Worm (Caenorhabditis elegans) whole organism, late embryonic: ENCODE measurements around the gene C29A12.6.
A peak's percentile ranks its signal among the peaks of the same experiment; 100 is the strongest.

Experiments
- C38D4.7 ChIP-seq: fragments of 200-800 bp; sonication (Bioruptor generic); optimal IDR thresholded peaks from 2 replicates; lab custom pipeline; 2018; ENCODE audit warnings: mild to moderate bottlenecking, missing genetic modification characterization, moderate library complexity, missing compliant biosample characterization
- F13H6.1 ChIP-seq: sonication (generic microtip); optimal IDR thresholded peaks from 2 replicates; lab custom pipeline; 2016; ENCODE audit warnings: missing genetic modification characterization, missing compliant biosample characterization
- K02D7.2 ChIP-seq: sonication (generic microtip); optimal IDR thresholded peaks from 2 replicates; lab custom pipeline; 2017; ENCODE audit warnings: mild to moderate bottlenecking, missing genetic modification characterization, missing compliant biosample characterization
- K09A11.1 ChIP-seq: sonication (generic microtip); optimal IDR thresholded peaks from 2 replicates; lab custom pipeline; 2017; ENCODE audit warnings: antibody characterized with exemption, mild to moderate bottlenecking, missing genetic modification characterization, missing compliant biosample characterization; ENCODE audit not compliant: insufficient read depth
- Y22D7AL.16 ChIP-seq: sonication (generic microtip); optimal IDR thresholded peaks from 2 replicates; lab custom pipeline; 2016; ENCODE audit warnings: missing genetic modification characterization, missing compliant biosample characterization
- ahr-1 ChIP-seq: sonication (generic microtip); optimal IDR thresholded peaks from 2 replicates; lab custom pipeline; 2016; ENCODE audit warnings: missing genetic modification characterization, missing compliant biosample characterization
- ceh-14 ChIP-seq: sonication (generic microtip); optimal IDR thresholded peaks from 2 replicates; lab custom pipeline; 2016; ENCODE audit warnings: missing genotype, missing genetic modification characterization, missing compliant biosample characterization
- ceh-31 ChIP-seq: sonication (generic microtip); optimal IDR thresholded peaks from 2 replicates; lab custom pipeline; 2016; ENCODE audit warnings: missing genetic modification characterization, missing compliant biosample characterization
- dmd-4 ChIP-seq: sonication (generic microtip); optimal IDR thresholded peaks from 2 replicates; lab custom pipeline; 2016; ENCODE audit warnings: borderline replicate concordance, missing genetic modification characterization, missing compliant biosample characterization
- elt-2 ChIP-seq: sonication (generic microtip); optimal IDR thresholded peaks from 2 replicates; lab custom pipeline; 2016; ENCODE audit warnings: missing genetic modification reagents, missing genetic modification characterization, missing compliant biosample characterization
- elt-4 ChIP-seq: sonication (generic microtip); optimal IDR thresholded peaks from 2 replicates; lab custom pipeline; 2016; ENCODE audit warnings: missing genetic modification characterization, missing compliant biosample characterization
- ets-4 ChIP-seq: sonication (generic microtip); optimal IDR thresholded peaks from 2 replicates; lab custom pipeline; 2016; ENCODE audit warnings: missing genetic modification characterization, missing compliant biosample characterization
- hlh-15 ChIP-seq: sonication (generic microtip); optimal IDR thresholded peaks from 2 replicates; lab custom pipeline; 2016; ENCODE audit warnings: missing genetic modification characterization, missing compliant biosample characterization
- hlh-6 ChIP-seq: sonication (generic microtip); optimal IDR thresholded peaks from 2 replicates; lab custom pipeline; 2016; ENCODE audit warnings: missing genotype, missing genetic modification characterization, missing compliant biosample characterization
- hlh-8 ChIP-seq: sonication (generic microtip); optimal IDR thresholded peaks from 2 replicates; lab custom pipeline; 2016; ENCODE audit warnings: missing genotype, missing genetic modification characterization, missing compliant biosample characterization
- lin-11 ChIP-seq: fragments of 200-800 bp; sonication (Bioruptor generic); optimal IDR thresholded peaks from 2 replicates; lab custom pipeline; 2018; ENCODE audit warnings: mild to moderate bottlenecking, missing genetic modification characterization, missing compliant biosample characterization
- nfya-1 ChIP-seq: sonication (generic microtip); optimal IDR thresholded peaks from 2 replicates; lab custom pipeline; 2017; ENCODE audit warnings: missing genetic modification characterization, mild to moderate bottlenecking, missing compliant biosample characterization, antibody characterized with exemption, moderate library complexity
- nhr-232 ChIP-seq: sonication (generic microtip); optimal IDR thresholded peaks from 2 replicates; lab custom pipeline; 2016; ENCODE audit warnings: missing genetic modification characterization, missing compliant biosample characterization
- odd-2 ChIP-seq: sonication (generic microtip); optimal IDR thresholded peaks from 2 replicates; lab custom pipeline; 2017; ENCODE audit warnings: antibody characterized with exemption, mild to moderate bottlenecking, missing genetic modification characterization, missing compliant biosample characterization
- pqm-1 ChIP-seq: sonication (generic microtip); optimal IDR thresholded peaks from 2 replicates; lab custom pipeline; 2016; ENCODE audit warnings: missing genetic modification characterization, missing compliant biosample characterization
- pros-1 ChIP-seq: fragments of 150-350 bp; optimal IDR thresholded peaks from 2 replicates; lab custom pipeline; 2014; ENCODE audit warnings: missing biosample characterization, missing genetic modification reagents, missing genetic modification characterization
- ref-2 ChIP-seq: sonication (generic microtip); optimal IDR thresholded peaks from 2 replicates; lab custom pipeline; 2016; ENCODE audit warnings: missing genetic modification characterization, missing compliant biosample characterization
- rnt-1 ChIP-seq: sonication (generic microtip); optimal IDR thresholded peaks from 2 replicates; lab custom pipeline; 2016; ENCODE audit warnings: missing genetic modification characterization, missing compliant biosample characterization
- sox-4 ChIP-seq: sonication (generic microtip); optimal IDR thresholded peaks from 2 replicates; lab custom pipeline; 2017; ENCODE audit warnings: mild to moderate bottlenecking, missing genetic modification characterization, inconsistent platforms, missing compliant biosample characterization
- tbx-7 ChIP-seq: sonication (generic microtip); optimal IDR thresholded peaks from 2 replicates; lab custom pipeline; 2016; ENCODE audit warnings: missing genotype, missing genetic modification characterization, missing compliant biosample characterization
- unc-3 ChIP-seq, 2 experiments: fragments of 200-800 bp in 1 of 2; sonication (Bioruptor generic) in 1 of 2; sonication (generic microtip) in 1 of 2; conservative IDR thresholded peaks in 1 of 2; optimal IDR thresholded peaks in 1 of 2; 2 replicates each; pipeline versions ENCODE4 v1.3.6 to Lab custom; 2016 to 2022; ENCODE audit warnings: missing compliant biosample characterization in 2 of 2, missing genetic modification characterization in 2 of 2, missing genetic modification reagents in 1 of 2
- unc-42 ChIP-seq: sonication (generic microtip); optimal IDR thresholded peaks from 2 replicates; lab custom pipeline; 2016; ENCODE audit warnings: missing genotype, missing genetic modification characterization, missing compliant biosample characterization
- zip-5 ChIP-seq: sonication (generic microtip); optimal IDR thresholded peaks from 2 replicates; lab custom pipeline; 2016; ENCODE audit warnings: missing genetic modification characterization, missing compliant biosample characterization
- ztf-16 ChIP-seq: sonication (generic microtip); optimal IDR thresholded peaks from 2 replicates; lab custom pipeline; 2017; ENCODE audit warnings: missing genetic modification characterization, missing compliant biosample characterization

The C29A12.6 gene

DNA sequence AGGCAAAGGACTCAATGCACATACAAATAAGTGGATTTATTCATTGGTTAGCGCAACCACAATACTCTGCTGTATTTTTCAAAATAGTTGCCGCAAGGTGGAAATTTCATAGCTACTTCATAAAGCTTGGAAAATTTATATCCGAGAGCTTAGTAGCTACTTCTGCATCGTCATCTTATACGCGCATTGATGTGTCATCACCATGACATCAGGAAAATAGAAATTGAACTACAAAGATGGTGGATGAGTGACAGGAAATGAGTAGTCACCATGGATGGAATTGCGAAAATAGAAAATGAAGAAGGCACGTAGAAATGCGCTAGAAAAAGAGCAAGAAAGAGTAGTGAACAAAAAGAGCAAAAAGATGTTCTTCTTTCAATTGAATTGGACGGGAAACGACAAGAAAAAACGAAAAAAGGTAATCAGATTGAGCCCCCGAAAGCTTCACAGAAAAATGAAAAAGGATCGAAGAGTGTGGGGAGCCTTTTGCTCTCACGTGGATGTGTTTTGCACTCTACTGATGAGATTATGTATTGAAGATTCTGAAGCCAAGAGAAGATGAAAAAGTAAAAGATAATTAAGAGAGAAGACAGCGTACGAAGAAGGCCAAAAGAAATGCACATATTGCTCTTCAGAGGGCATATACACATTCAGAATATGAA is 28.1 kb downstream of the C29A12.6 start:
- TF ChIP-seq zip-5 (tag; lab: Kevin White, UChicago), result no peak
- peak; percentile 90 for TF ChIP-seq unc-42 (tag; lab: Kevin White, UChicago)

DNA sequence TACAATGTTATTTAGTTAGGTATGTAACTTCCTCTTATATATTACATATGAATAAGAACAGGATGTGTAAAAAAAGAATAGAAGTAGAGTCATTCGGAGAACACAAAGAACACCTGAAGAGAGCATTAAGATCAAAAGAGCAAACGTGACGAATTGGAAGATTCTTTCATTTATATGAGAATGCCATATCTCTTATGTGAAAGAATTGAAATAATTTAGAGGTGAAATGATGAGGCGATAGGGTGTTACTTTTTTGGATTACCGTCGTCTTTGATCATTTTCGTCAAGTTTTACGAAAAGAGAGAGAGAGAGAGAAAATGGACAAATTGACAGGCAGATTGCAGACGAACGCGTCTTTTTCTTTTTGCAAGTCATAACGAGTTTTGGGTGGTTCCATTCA is 29.5 kb downstream of the C29A12.6 start:
- TF ChIP-seq odd-2 (no peak), tbx-7 (tag; lab: Kevin White, UChicago) (no peak), ref-2 (tag; lab: Kevin White, UChicago) (no peak), ceh-14 (tag; lab: Kevin White, UChicago) (no peak), hlh-8 (tag; lab: Kevin White, UChicago) (no peak), dmd-4 (tag; lab: Kevin White, UChicago) (no peak), elt-4 (no peak), K02D7.2 (tag; lab: Kevin White, UChicago) (no peak), unc-3 (GFP tag; conservative IDR thresholded peaks at IDR 0.05; lab: Robert Waterston, UW) (no peak), unc-3 (tag; optimal IDR thresholded peaks at IDR 0.05; lab: Kevin White, UChicago) (no peak), nhr-232 (tag; lab: Kevin White, UChicago) (no peak)

- no peak for TF ChIP-seq unc-42 (tag; lab: Kevin White, UChicago)
- peak; percentile 76 for TF ChIP-seq elt-2 (tag; lab: Kevin White, UChicago)
- TF ChIP-seq rnt-1 (tag; lab: Kevin White, UChicago), result no peak
- TF ChIP-seq ztf-16 (tag; lab: Kevin White, UChicago), result no peak
- TF ChIP-seq nhr-232 (tag; lab: Kevin White, UChicago), result no peak
Measured at ce11 chrV:10877808-10878600, 31.0 kb downstream of the C29A12.6 start.

ce11 chrV:10880138-10880882 is 33.3 kb downstream of the C29A12.6 start, which contains the start of gene F32D8.1:
Gene F32D8.1 (plus strand): TSS chrV:10880832.
- TF ChIP-seq F13H6.1 (tag; lab: Kevin White, UChicago) (no peak), unc-42 (tag; lab: Kevin White, UChicago) (peak; percentile 85), ceh-31 (tag; lab: Kevin White, UChicago) (peak; percentile 26)

DNA sequence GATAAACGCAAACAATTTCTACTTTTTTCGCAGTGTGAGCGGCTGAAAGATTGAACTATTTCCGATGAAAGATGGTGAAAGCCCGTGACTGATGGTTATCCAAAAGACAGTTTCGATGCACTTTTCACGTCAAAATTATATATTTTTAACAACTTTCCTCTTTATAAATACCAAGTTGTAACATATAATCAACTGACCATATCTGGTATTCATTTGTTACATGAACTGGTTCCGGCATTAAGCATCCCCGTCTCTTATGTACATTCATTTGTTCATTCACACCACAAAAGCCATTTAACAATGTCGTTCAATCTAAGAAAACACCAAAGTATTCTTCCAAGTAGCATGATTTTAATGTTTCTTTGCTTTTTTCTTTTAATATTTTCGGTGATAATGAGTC is 36.5 kb downstream of the C29A12.6 start, which contains the start of gene F32D8.2:
Gene F32D8.2, plus strand, starts transcription at position 301 of the 400 bp plus-strand sequence.
- TF ChIP-seq odd-2 (no peak), ceh-31 (tag; lab: Kevin White, UChicago) (no peak), C38D4.7 (GFP tag; lab: Kevin White, UChicago) (no peak), pqm-1 (no peak), lin-11 (tag; lab: Kevin White, UChicago) (no peak), sox-4 (tag; lab: Kevin White, UChicago) (no peak), K09A11.1 (tag; lab: Kevin White, UChicago) (no peak), K02D7.2 (tag; lab: Kevin White, UChicago) (no peak), ztf-16 (tag; lab: Kevin White, UChicago) (no peak), nfya-1 (tag; lab: Kevin White, UChicago) (no peak), Y22D7AL.16 (tag; lab: Kevin White, UChicago) (no peak), hlh-15 (no peak), ets-4 (tag; lab: Kevin White, UChicago) (no peak), hlh-6 (tag; lab: Kevin White, UChicago) (no peak), ahr-1 (tag; lab: Kevin White, UChicago) (no peak), dmd-4 (tag; lab: Kevin White, UChicago) (no peak), pros-1 (no peak)
